Fruit fly (Drosophila melanogaster) whole organism, embryonic: ENCODE results near the gene dlg1.

Experiments used
- CG10959 ChIP-seq: fragments of 200-800 bp; sonication (Bioruptor generic); IDR thresholded peaks from 2 replicates; pipeline ENCODE4 v1.3.6; 2022; ENCODE audit warnings: missing biosample characterization, missing genetic modification characterization
- CG11247 ChIP-seq: fragments of 200-800 bp; sonication (Bioruptor generic); IDR thresholded peaks from 2 replicates; pipeline ENCODE4 v1.3.6; 2022; ENCODE audit warnings: missing biosample characterization, missing genetic modification characterization
- CG15269 ChIP-seq: fragments of 200-800 bp; sonication (Bioruptor generic); optimal IDR thresholded peaks from 2 replicates; lab custom pipeline; 2018; ENCODE audit warnings: missing biosample characterization, mild to moderate bottlenecking, missing genetic modification characterization, moderate library complexity
- CG15514 ChIP-seq: fragments of 200-800 bp; sonication (Bioruptor generic); optimal IDR thresholded peaks from 3 replicates; lab custom pipeline; 2017; ENCODE audit warnings: missing biosample characterization, missing genetic modification characterization, mild to moderate bottlenecking, moderate library complexity, missing genetic modification reagents
- CG1603 ChIP-seq: fragments of 200-800 bp; sonication (Bioruptor generic); optimal IDR thresholded peaks from 2 replicates; lab custom pipeline; 2019; ENCODE audit warnings: missing biosample characterization, mild to moderate bottlenecking, missing genetic modification characterization, moderate library complexity
- CG2116 ChIP-seq: fragments of 200-800 bp; sonication (Bioruptor generic); optimal IDR thresholded peaks from 3 replicates; lab custom pipeline; 2018; ENCODE audit warnings: missing biosample characterization, mild to moderate bottlenecking, missing genetic modification characterization
- CG2199 ChIP-seq: fragments of 200-800 bp; sonication (Bioruptor generic); IDR thresholded peaks from 3 replicates; pipeline ENCODE4 v1.3.6; 2022; ENCODE audit warnings: missing biosample characterization, missing genetic modification characterization
- CG3281 ChIP-seq: fragments of 200-800 bp; sonication (Bioruptor generic); optimal IDR thresholded peaks from 3 replicates; lab custom pipeline; 2017; ENCODE audit warnings: missing biosample characterization, mild to moderate bottlenecking, missing genetic modification characterization
- CG34376 ChIP-seq: fragments of 200-800 bp; sonication (Bioruptor generic); optimal IDR thresholded peaks from 2 replicates; lab custom pipeline; 2018; ENCODE audit warnings: missing biosample characterization, mild to moderate bottlenecking, missing genetic modification characterization
- CG3838 ChIP-seq: fragments of 200-800 bp; sonication (Bioruptor generic); optimal IDR thresholded peaks from 3 replicates; lab custom pipeline; 2016; ENCODE audit warnings: missing biosample characterization, missing genetic modification characterization
- CG43689 ChIP-seq: fragments of 200-800 bp; sonication (Bioruptor generic); IDR thresholded peaks from 2 replicates; pipeline ENCODE4 v1.3.6; 2022; ENCODE audit warnings: missing biosample characterization, missing genetic modification characterization
- CG4404 ChIP-seq: fragments of 200-800 bp; sonication (Bioruptor generic); IDR thresholded peaks from 2 replicates; pipeline ENCODE4 v1.3.6; 2022; ENCODE audit warnings: missing biosample characterization, missing genetic modification characterization
- CG6689 ChIP-seq: fragments of 200-800 bp; sonication (Bioruptor generic); IDR thresholded peaks from 2 replicates; pipeline ENCODE4 v1.3.6; 2022; ENCODE audit warnings: missing biosample characterization, missing genetic modification characterization
- CG7786 ChIP-seq: fragments of 200-800 bp; sonication (Bioruptor generic); optimal IDR thresholded peaks from 2 replicates; lab custom pipeline; 2016; ENCODE audit warnings: missing biosample characterization, missing genetic modification characterization
- CG7839 ChIP-seq: fragments of 200-800 bp; sonication (Bioruptor generic); optimal IDR thresholded peaks from 3 replicates; lab custom pipeline; 2018; ENCODE audit warnings: missing biosample characterization, mild to moderate bottlenecking, missing genetic modification characterization, moderate library complexity
- CG8944 ChIP-seq: fragments of 200-800 bp; sonication (Bioruptor generic); optimal IDR thresholded peaks from 3 replicates; lab custom pipeline; 2016; ENCODE audit warnings: missing biosample characterization, missing genetic modification characterization
- CG9932 ChIP-seq: fragments of 200-800 bp; sonication (Bioruptor generic); IDR thresholded peaks from 2 replicates; pipeline ENCODE4 v1.3.6; 2022; ENCODE audit warnings: missing biosample characterization, missing genetic modification characterization
- D ChIP-seq, 2 experiments: fragments of 200-800 bp in 1 of 2; fragments of >200 bp in 1 of 2; sonication (Bioruptor generic) in 1 of 2; optimal IDR thresholded peaks; 2 replicates in 1 of 2; 3 replicates in 1 of 2; lab custom pipeline; 2017; ENCODE audit warnings: mild to moderate bottlenecking in 1 of 2, missing biosample characterization in 1 of 2, missing genetic modification characterization in 1 of 2, missing genetic modification reagents in 1 of 2
- H2.0 ChIP-seq: fragments of 200-800 bp; sonication (Bioruptor generic); IDR thresholded peaks from 2 replicates; pipeline ENCODE4 v1.3.6; 2022; ENCODE audit warnings: missing biosample characterization, missing genetic modification characterization
- Hmr ChIP-seq: fragments of 200-800 bp; sonication (Bioruptor generic); optimal IDR thresholded peaks from 3 replicates; lab custom pipeline; 2017; ENCODE audit warnings: mild to moderate bottlenecking, missing biosample characterization, missing genetic modification reagents, missing genetic modification characterization
- Kr ChIP-seq: fragments of 200-800 bp; sonication (Bioruptor generic); optimal IDR thresholded peaks from 2 replicates; lab custom pipeline; 2017; ENCODE audit warnings: missing biosample characterization, mild to moderate bottlenecking, missing genetic modification characterization
- Med ChIP-seq: fragments of 200-800 bp; sonication (Bioruptor generic); peaks from one replicate; lab custom pipeline; 2016; ENCODE audit warnings: missing biosample characterization, missing genetic modification characterization, mild to moderate bottlenecking, inconsistent platforms, moderate library complexity
- Myb ChIP-seq: fragments of 200-800 bp; sonication (Bioruptor generic); optimal IDR thresholded peaks from 2 replicates; lab custom pipeline; 2016; ENCODE audit warnings: missing biosample characterization, missing genetic modification characterization
- Nf-YC ChIP-seq: fragments of 200-800 bp; optimal IDR thresholded peaks from 3 replicates; lab custom pipeline; 2019; ENCODE audit warnings: missing biosample characterization, mild to moderate bottlenecking, missing genetic modification characterization, moderate library complexity
- NfI ChIP-seq: fragments of 200-800 bp; sonication (Bioruptor generic); optimal IDR thresholded peaks from 3 replicates; lab custom pipeline; 2018; ENCODE audit warnings: missing biosample characterization, mild to moderate bottlenecking, missing genetic modification characterization, moderate library complexity
- Opbp ChIP-seq: fragments of 200-800 bp; sonication (Bioruptor generic); IDR thresholded peaks from 3 replicates; pipeline ENCODE4 v1.3.6; 2022; ENCODE audit warnings: missing biosample characterization, missing genetic modification characterization; ENCODE audit not compliant: partially characterized antibody
- Rfx ChIP-seq: fragments of 200-800 bp; sonication (Bioruptor generic); IDR thresholded peaks from 2 replicates; pipeline ENCODE4 v1.3.6; 2022; ENCODE audit warnings: missing biosample characterization, missing genetic modification characterization
- Sin3A ChIP-seq: fragments of >200 bp; optimal IDR thresholded peaks from 2 replicates; lab custom pipeline; 2018
- Sry-δ ChIP-seq: fragments of 200-800 bp; sonication (Bioruptor generic); optimal IDR thresholded peaks from 2 replicates; lab custom pipeline; 2016; ENCODE audit warnings: missing biosample characterization, missing genetic modification characterization
- Taf1 ChIP-seq: fragments of 200-800 bp; sonication (Bioruptor generic); IDR thresholded peaks from 2 replicates; pipeline ENCODE4 v1.3.6; 2022; ENCODE audit warnings: missing biosample characterization, missing genetic modification characterization
- Usf ChIP-seq: fragments of 200-800 bp; sonication (Bioruptor generic); optimal IDR thresholded peaks from 2 replicates; lab custom pipeline; 2017; ENCODE audit warnings: missing genotype, missing biosample characterization, missing genetic modification characterization
- amos ChIP-seq: fragments of 200-800 bp; sonication (Bioruptor generic); IDR thresholded peaks from 2 replicates; pipeline ENCODE4 v1.3.6; 2022; ENCODE audit warnings: missing biosample characterization, missing genetic modification characterization; ENCODE audit not compliant: partially characterized antibody
- az2 ChIP-seq: fragments of 200-800 bp; sonication (Bioruptor generic); optimal IDR thresholded peaks from 3 replicates; lab custom pipeline; 2016; ENCODE audit warnings: missing biosample characterization, missing genetic modification characterization
- bab2 ChIP-seq: fragments of 200-800 bp; sonication (Bioruptor generic); optimal IDR thresholded peaks from 2 replicates; lab custom pipeline; 2016; ENCODE audit warnings: missing biosample characterization, missing genetic modification characterization
- caup ChIP-seq: fragments of 200-800 bp; sonication (Bioruptor generic); optimal IDR thresholded peaks from 3 replicates; lab custom pipeline; 2017; ENCODE audit warnings: missing biosample characterization, mild to moderate bottlenecking, missing genetic modification characterization, moderate library complexity; ENCODE audit not compliant: severe bottlenecking
- chinmo ChIP-seq: fragments of 200-800 bp; sonication (Bioruptor generic); IDR thresholded peaks from 4 replicates; pipeline ENCODE4 v1.3.6; 2022; ENCODE audit warnings: missing biosample characterization, missing genetic modification characterization; ENCODE audit not compliant: partially characterized antibody
- danr ChIP-seq: fragments of 200-800 bp; sonication (Bioruptor generic); IDR thresholded peaks from 2 replicates; pipeline ENCODE4 v1.3.6; 2022; ENCODE audit warnings: missing biosample characterization, missing genetic modification characterization
- gro ChIP-seq: fragments of 200-800 bp; sonication (Bioruptor generic); optimal IDR thresholded peaks from 2 replicates; lab custom pipeline; 2016; ENCODE audit warnings: missing biosample characterization, missing genetic modification characterization
- gsb-n ChIP-seq: fragments of 200-800 bp; sonication (Bioruptor generic); optimal IDR thresholded peaks from 3 replicates; lab custom pipeline; 2018; ENCODE audit warnings: missing biosample characterization, mild to moderate bottlenecking, missing genetic modification characterization
- mam ChIP-seq: fragments of 200-800 bp; sonication (Bioruptor generic); optimal IDR thresholded peaks from 3 replicates; lab custom pipeline; 2016; ENCODE audit warnings: missing biosample characterization, missing genetic modification characterization
- nom ChIP-seq: fragments of 200-800 bp; sonication (Bioruptor generic); optimal IDR thresholded peaks from 2 replicates; lab custom pipeline; 2017; ENCODE audit warnings: missing biosample characterization, missing genetic modification characterization, mild to moderate bottlenecking, moderate library complexity, missing genetic modification reagents
- pho ChIP-seq: fragments of 200-800 bp; sonication (Bioruptor generic); optimal IDR thresholded peaks from 2 replicates; lab custom pipeline; 2016; ENCODE audit warnings: missing biosample characterization, missing genetic modification characterization
- pzg ChIP-seq: fragments of 200-800 bp; sonication (Bioruptor generic); optimal IDR thresholded peaks from 3 replicates; lab custom pipeline; 2018; ENCODE audit warnings: missing biosample characterization, mild to moderate bottlenecking, missing genetic modification characterization, moderate library complexity
- ranshi ChIP-seq: fragments of 200-800 bp; sonication (Bioruptor generic); IDR thresholded peaks from 2 replicates; pipeline ENCODE4 v1.3.6; 2022; ENCODE audit warnings: missing biosample characterization, missing genetic modification characterization
- scrt ChIP-seq: fragments of 200-800 bp; sonication (Bioruptor generic); optimal IDR thresholded peaks from 2 replicates; lab custom pipeline; 2018; ENCODE audit warnings: missing biosample characterization, mild to moderate bottlenecking, missing genetic modification characterization, moderate library complexity
- sqz ChIP-seq: fragments of 200-800 bp; sonication (Bioruptor generic); optimal IDR thresholded peaks from 3 replicates; lab custom pipeline; 2018; ENCODE audit warnings: missing biosample characterization, mild to moderate bottlenecking, missing genetic modification characterization
- ssp ChIP-seq: fragments of 200-800 bp; sonication (Bioruptor generic); IDR thresholded peaks from 2 replicates; pipeline ENCODE4 v1.3.6; 2022; ENCODE audit warnings: missing biosample characterization, missing genetic modification characterization
- unc-4 ChIP-seq: fragments of 200-800 bp; sonication (Bioruptor generic); IDR thresholded peaks from 2 replicates; pipeline ENCODE4 v1.3.6; 2022; ENCODE audit warnings: missing biosample characterization, missing genetic modification characterization; ENCODE audit not compliant: partially characterized antibody

dlg1 gene

dm6 chrX:11350505-11351327, 18.7 kb upstream of the dlg1 start, which contains the start of gene CG1737 (continued):
- TF ChIP-seq CG7839 (tag; lab: Kevin White, UChicago) (no peak), CG1603 (tag; lab: Kevin White, UChicago) (peak; percentile 1), CG10959 (GFP tag; lab: Robert Waterston, UW) (no peak), Opbp (0 out of 3 replicates have a peak, but pooled peaks have one; percentile 11), Myb (GFP tag; lab: Kevin White, UChicago) (no peak), ssp (peak; percentile 27; the same call in 1 of the 2 replicates), az2 (GFP tag; lab: Kevin White, UChicago) (no peak), CG11247 (GFP tag; lab: Robert Waterston, UW) (0 out of 2 replicates have a peak, but pooled peaks have one; percentile 24), CG3838 (GFP tag; lab: Kevin White, UChicago) (no peak), CG9932 (peak; percentile 68), CG43689 (GFP tag; lab: Robert Waterston, UW) (no peak), scrt (GFP tag; lab: Kevin White, UChicago) (peak; percentile 7), Sry-δ (GFP tag; lab: Kevin White, UChicago) (peak; percentile 40), bab2 (GFP tag; lab: Kevin White, UChicago) (no peak), Nf-YC (tag; lab: Kevin White, UChicago) (peak; percentile 34), sqz (GFP tag; lab: Kevin White, UChicago) (peak; percentile 86), unc-4 (GFP tag; lab: Robert Waterston, UW) (no peak; the same call in 1 of the 2 replicates), Hmr (GFP tag; lab: Kevin White, UChicago) (peak; percentile 55), nom (GFP tag; lab: Kevin White, UChicago) (peak; percentile 32), Usf (GFP tag; lab: Kevin White, UChicago) (no peak), NfI (GFP tag; lab: Kevin White, UChicago) (peak; percentile 17), danr (GFP tag; lab: Robert Waterston, UW) (no peak), CG4404 (no peak), CG15514 (GFP tag; lab: Kevin White, UChicago) (peak; percentile 74), Kr (GFP tag; lab: Kevin White, UChicago) (no peak), pho (GFP tag; lab: Kevin White, UChicago) (no peak), D (optimal IDR thresholded peaks at IDR 0.05; lab: Kevin White, UChicago) (peak; percentile 80), D (GFP tag; optimal IDR thresholded peaks at IDR 0.05; lab: Kevin White, UChicago) (no peak), pzg (peak; percentile 50), CG2199 (GFP tag; lab: Robert Waterston, UW) (0 out of 3 replicates have a peak, but pooled peaks have one; percentile 21), Sin3A (lab: Kevin White, UChicago) (peak; percentile 48), CG34376 (peak; percentile 30), CG3281 (peak; percentile 17), Med (GFP tag; lab: Kevin White, UChicago) (peak; percentile 80), chinmo (GFP tag; lab: Robert Waterston, UW) (peak; percentile 49; the same call in 1 of the 4 replicates), gsb-n (tag; lab: Kevin White, UChicago) (no peak), CG6689 (GFP tag; lab: Robert Waterston, UW) (0 out of 2 replicates have a peak, but pooled peaks have one; percentile 9), CG15269 (tag; lab: Kevin White, UChicago) (no peak), CG7786 (GFP tag; lab: Kevin White, UChicago) (peak; percentile 37), gro (GFP tag; lab: Kevin White, UChicago) (no peak), CG2116 (peak; percentile 67), ranshi (no peak), amos (0 out of 2 replicates have a peak, but pooled peaks have one; percentile 8), mam (peak; percentile 8), Rfx (GFP tag; lab: Robert Waterston, UW) (peak; percentile 38; the same call in 1 of the 2 replicates), CG8944 (GFP tag; lab: Kevin White, UChicago) (peak; percentile 5), caup (GFP tag; lab: Kevin White, UChicago) (no peak), H2.0 (GFP tag; lab: Robert Waterston, UW) (0 out of 2 replicates have a peak, but pooled peaks have one; percentile 7), Taf1 (no peak)
